Fruit fly (Drosophila melanogaster) Kc167 (cell line): ENCODE results near the gene CG5445.

Source experiments
- Myc ChIP-seq: fragments of >200 bp; optimal IDR thresholded peaks from 2 replicates; lab custom pipeline; 2017; ENCODE audit warnings: missing external identifiers
- Sin3A ChIP-seq: fragments of >200 bp; optimal IDR thresholded peaks from 2 replicates; lab custom pipeline; 2018; ENCODE audit warnings: missing external identifiers
- h ChIP-seq: fragments of >200 bp; optimal IDR thresholded peaks from 3 replicates; lab custom pipeline; 2018; ENCODE audit warnings: missing external identifiers
- insv ChIP-seq: fragments of >200 bp; optimal IDR thresholded peaks from 3 replicates; lab custom pipeline; 2018; ENCODE audit warnings: missing external identifiers
- psq ChIP-seq: fragments of >200 bp; optimal IDR thresholded peaks from 2 replicates; lab custom pipeline; 2017; ENCODE audit warnings: missing external identifiers
- ttk ChIP-seq: sonication (Bioruptor generic); optimal IDR thresholded peaks from 2 replicates; lab custom pipeline; 2017; ENCODE audit warnings: missing external identifiers

The CG5445 gene

dm6 chrX:17282196-17282595 lies at the start of gene CG5445:
Gene CG5445, plus strand, starts transcription at chrX:17282496.
- TF ChIP-seq insv (lab: Kevin White, UChicago) (no peak), psq (no peak), h (lab: Kevin White, UChicago) (no peak), Sin3A (lab: Kevin White, UChicago) (no peak), Myc (lab: Kevin White, UChicago) (no peak), ttk (no peak)

DNA sequence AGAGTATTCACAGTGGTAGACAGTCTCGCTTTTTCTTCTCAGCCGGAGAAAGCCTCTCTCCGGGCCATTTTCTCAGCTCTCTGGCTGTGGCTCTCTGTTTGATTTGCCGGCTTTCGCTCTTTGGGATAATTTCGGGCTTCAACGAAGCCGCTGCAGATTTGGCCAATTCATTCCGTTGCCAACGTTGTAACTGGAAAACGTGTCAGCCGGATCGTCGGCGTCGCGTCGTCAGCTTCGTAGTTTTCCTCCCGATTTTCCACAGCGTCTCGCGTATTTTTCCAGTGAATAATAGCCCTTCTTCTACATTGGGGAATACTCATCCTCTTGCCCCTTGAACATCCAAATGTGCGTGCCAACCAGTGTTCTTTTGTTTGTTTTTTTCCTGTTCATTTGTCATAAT lies 49.7 kb upstream of the CG5445 start, which contains the start of gene f:
f (plus strand) TSS at position 301 of the 400 bp plus-strand sequence.
- no peak for TF ChIP-seq Myc (lab: Kevin White, UChicago)
- no peak for TF ChIP-seq insv (lab: Kevin White, UChicago)
- no peak for TF ChIP-seq ttk
- no peak for TF ChIP-seq h (lab: Kevin White, UChicago)

DNA sequence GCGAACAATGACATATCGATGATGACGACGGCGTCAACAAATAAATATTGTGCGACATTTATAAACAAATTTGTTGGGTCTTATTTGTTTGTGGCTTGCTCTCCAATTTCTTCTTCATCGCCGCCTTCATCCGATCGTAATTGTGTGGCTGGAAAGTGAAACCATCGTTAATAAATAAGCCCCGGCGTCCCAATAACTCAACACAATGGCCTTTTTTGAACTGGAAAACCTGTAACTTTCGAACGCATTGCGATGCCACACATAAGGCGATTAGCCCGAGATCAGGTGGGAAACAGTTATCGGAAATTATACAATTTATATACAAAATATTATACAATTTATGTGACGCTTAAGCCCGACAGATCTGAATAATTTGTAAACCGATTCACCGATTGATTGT lies 45.8 kb upstream of the CG5445 start:
- no peak for TF ChIP-seq ttk
- no peak for TF ChIP-seq Sin3A (lab: Kevin White, UChicago)
- TF ChIP-seq h (lab: Kevin White, UChicago) = no peak
- TF ChIP-seq Myc (lab: Kevin White, UChicago) = no peak
- no peak for TF ChIP-seq insv (lab: Kevin White, UChicago)
- TF ChIP-seq psq = no peak

DNA sequence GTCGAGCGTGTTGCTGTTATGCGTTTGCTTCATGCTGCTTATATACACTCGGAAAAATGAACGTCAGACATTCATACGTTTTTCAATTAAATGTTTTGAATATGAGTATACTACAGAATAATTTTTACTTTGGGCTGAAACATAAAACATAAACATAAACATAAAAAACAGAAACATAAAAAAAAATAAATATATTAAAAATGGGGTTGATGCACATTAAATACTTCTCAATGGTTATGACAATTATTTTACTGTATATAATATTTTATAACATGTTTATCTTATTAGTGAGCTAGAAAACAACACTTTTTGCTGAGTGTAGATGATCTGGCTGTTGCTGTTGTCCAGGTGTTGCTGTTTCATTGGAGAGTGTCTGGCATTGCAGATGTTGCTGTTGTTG lies 44.9 kb upstream of the CG5445 start:
- TF ChIP-seq h (lab: Kevin White, UChicago) (no peak), Myc (lab: Kevin White, UChicago) (no peak), ttk (no peak), insv (lab: Kevin White, UChicago) (no peak), Sin3A (lab: Kevin White, UChicago) (no peak), psq (no peak)

- TF ChIP-seq Sin3A (lab: Kevin White, UChicago) (no peak), ttk (no peak), insv (lab: Kevin White, UChicago) (no peak), h (lab: Kevin White, UChicago) (no peak), Myc (lab: Kevin White, UChicago) (no peak), psq (no peak)
Observed at dm6 chrX:17244854-17245253, 37.4 kb upstream of the CG5445 start, which contains the start of gene CG8915. Gene CG8915, minus strand, starts transcription at chrX:17245001.

- TF ChIP-seq insv (lab: Kevin White, UChicago) (no peak), h (lab: Kevin White, UChicago) (no peak), Myc (lab: Kevin White, UChicago) (no peak), psq (no peak), Sin3A (lab: Kevin White, UChicago) (no peak), ttk (no peak)
Observed at dm6 chrX:17246916-17247315, 35.4 kb upstream of the CG5445 start, which contains the start of gene CG42854. Gene CG42854, minus strand, starts transcription at chrX:17247016.

DNA sequence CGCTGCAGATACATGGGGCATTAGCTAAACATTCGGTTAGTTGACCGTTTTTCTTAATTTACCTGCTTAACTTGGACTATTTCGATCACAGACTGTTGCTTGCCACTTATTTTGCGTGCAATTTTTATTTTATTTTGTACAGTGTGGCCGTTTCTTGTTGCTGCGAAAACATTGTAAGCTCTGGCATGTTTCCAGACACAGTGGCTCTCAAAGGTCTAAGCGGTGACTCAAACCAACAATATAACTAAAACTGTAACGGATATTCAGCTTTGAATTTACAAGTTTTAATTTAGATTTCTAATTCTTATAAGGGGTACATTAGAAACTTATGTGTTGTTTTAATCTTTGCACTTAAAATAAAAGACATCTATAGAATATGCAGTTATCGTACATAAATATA lies 33.0 kb upstream of the CG5445 start, which contains the start of gene CG8675:
CG8675 (minus strand) TSS at position 177 of the 400 bp plus-strand sequence.
- TF ChIP-seq ttk (no peak), psq (no peak), insv (lab: Kevin White, UChicago) (no peak), Sin3A (lab: Kevin White, UChicago) (no peak), Myc (lab: Kevin White, UChicago) (no peak), h (lab: Kevin White, UChicago) (no peak)

- TF ChIP-seq psq = no peak
Observed at dm6 chrX:17254094-17254493, 28.2 kb upstream of the CG5445 start.

DNA sequence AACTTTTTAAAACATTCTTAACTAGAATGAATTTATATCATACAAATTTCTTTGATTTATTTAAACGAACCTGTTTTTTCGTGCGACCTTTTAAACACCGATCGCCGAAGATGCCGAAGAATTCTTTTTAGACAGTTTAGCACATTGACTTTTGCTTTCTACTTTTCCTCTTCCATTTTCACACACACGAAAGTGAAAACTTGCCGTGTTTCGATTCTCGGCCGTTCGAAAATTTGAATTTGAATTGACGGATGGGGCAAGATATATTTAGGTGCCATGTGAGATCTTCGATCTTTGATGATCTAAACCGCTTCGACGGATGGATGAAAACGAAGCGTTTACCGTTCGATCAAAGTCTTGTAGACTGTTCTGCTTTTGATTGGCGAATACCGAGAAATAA lies 26.6 kb upstream of the CG5445 start:
- TF ChIP-seq insv (lab: Kevin White, UChicago) = no peak

DNA sequence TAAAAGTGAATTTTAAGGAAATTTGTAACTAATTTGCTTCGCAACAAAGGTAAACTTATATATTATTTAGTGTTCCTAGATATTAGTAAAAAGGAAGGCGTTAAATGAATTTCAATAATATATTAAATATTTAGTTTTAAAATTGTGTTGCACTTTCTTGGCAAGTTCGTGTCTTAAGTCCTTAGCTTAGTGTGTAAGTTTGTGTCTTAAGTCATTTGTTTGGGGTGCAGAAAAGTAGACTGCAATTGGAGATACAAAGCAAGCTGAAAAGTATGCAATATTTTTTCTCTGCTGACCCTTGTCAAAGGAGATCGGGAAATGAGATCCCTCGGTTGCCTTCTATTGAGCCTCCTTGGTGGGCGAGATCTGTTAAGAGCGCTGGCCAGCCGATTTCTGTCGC lies 20.2 kb upstream of the CG5445 start:
- TF ChIP-seq Sin3A (lab: Kevin White, UChicago) = no peak

DNA sequence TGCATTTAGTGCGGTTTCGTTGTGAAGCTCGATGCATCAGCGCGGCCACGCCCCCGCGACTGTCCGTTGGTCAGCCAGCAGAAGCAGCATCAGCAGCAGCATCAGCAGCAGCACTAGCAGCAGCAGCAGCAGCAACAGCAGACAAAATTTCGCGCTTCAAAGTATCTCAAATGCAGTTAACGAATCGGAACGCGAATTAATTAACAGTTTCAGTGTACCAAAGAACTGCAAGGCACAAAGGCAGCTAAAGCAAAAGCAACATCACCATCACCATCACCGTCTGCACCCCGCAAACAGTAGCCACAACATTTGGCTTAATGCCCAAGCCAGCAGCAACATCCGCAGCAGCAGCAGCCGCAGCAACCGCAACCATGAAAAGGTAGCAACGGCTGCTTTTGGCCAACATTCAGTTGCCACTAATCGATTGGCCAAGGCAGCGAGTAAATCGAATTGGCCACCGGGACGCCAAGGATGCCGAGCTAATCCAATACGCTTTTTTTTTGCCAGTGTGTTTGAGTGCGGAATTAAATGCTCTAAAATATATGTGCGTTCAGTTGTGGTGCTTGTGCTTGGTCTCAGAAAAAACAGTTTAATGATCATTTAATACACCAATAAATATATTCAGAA lies 16.8 kb upstream of the CG5445 start:
- TF ChIP-seq ttk = no peak
- TF ChIP-seq Sin3A (lab: Kevin White, UChicago) = no peak
- TF ChIP-seq h (lab: Kevin White, UChicago) = no peak
- no peak for TF ChIP-seq Myc (lab: Kevin White, UChicago)
- no peak for TF ChIP-seq psq
- TF ChIP-seq insv (lab: Kevin White, UChicago) = no peak

dm6 chrX:17274798-17275197 lies 7.5 kb upstream of the CG5445 start:
- TF ChIP-seq h (lab: Kevin White, UChicago) (no peak), Sin3A (lab: Kevin White, UChicago) (no peak), insv (lab: Kevin White, UChicago) (no peak), psq (no peak), ttk (no peak), Myc (lab: Kevin White, UChicago) (no peak)

DNA sequence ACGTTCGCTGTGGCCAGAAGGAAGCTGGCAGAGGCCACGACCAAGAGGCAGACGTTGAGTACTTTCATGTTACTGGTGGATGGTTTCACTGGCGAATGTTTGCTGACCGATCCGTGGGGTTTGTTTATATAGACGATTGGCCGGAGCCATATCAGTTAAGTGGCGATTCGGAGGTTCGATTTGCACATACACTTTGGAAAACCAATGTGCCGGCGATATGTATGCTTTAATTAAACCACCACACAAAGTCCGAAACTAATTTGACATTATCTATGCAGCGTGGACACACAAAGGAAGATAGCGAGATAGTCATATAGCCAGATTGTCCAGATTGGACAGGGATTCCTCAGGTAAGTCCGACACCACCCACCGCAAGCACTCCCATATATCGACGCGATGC lies 330 bp downstream of the CG5445 start, which contains the start of gene CG8664:
CG8664 (minus strand) TSS at position 101 of the 400 bp plus-strand sequence.
- no peak for TF ChIP-seq h (lab: Kevin White, UChicago)
- TF ChIP-seq ttk = no peak
- no peak for TF ChIP-seq psq
- no peak for TF ChIP-seq Sin3A (lab: Kevin White, UChicago)
- TF ChIP-seq Myc (lab: Kevin White, UChicago) = no peak
- TF ChIP-seq insv (lab: Kevin White, UChicago) = no peak
